Worm (Caenorhabditis elegans) whole organism, young adult: ENCODE results near the gene Y61A9LA.12.

ENCODE experiments used
- B0261.1 ChIP-seq: sonication (generic microtip); optimal IDR thresholded peaks from 2 replicates; lab custom pipeline; 2016; ENCODE audit warnings: mild to moderate bottlenecking, missing genetic modification characterization, moderate library complexity, missing compliant biosample characterization
- C17E4.6 ChIP-seq: fragments of 200-800 bp; sonication (Bioruptor generic); IDR thresholded peaks from 2 replicates; pipeline ENCODE4 v1.3.6; 2022; ENCODE audit warnings: missing genetic modification reagents, missing genetic modification characterization, missing compliant biosample characterization
- F52B5.7 ChIP-seq: sonication (generic microtip); optimal IDR thresholded peaks from 2 replicates; lab custom pipeline; 2016; ENCODE audit warnings: mild to moderate bottlenecking, missing genetic modification characterization, missing compliant biosample characterization
- F57C9.4 ChIP-seq: sonication (generic microtip); optimal IDR thresholded peaks from 2 replicates; lab custom pipeline; 2017; ENCODE audit warnings: mild to moderate bottlenecking, missing genetic modification characterization, missing compliant biosample characterization
- T26A5.8 ChIP-seq: sonication (generic microtip); optimal IDR thresholded peaks from 2 replicates; lab custom pipeline; 2016; ENCODE audit warnings: missing genetic modification characterization, missing compliant biosample characterization
- Y53F4B.3 ChIP-seq: fragments of 200-800 bp; sonication (Bioruptor generic); IDR thresholded peaks from 2 replicates; pipeline ENCODE4 v1.3.6; 2022; ENCODE audit warnings: missing genetic modification reagents, missing genetic modification characterization, missing compliant biosample characterization
- Y53G8AR.9 ChIP-seq: fragments of 200-800 bp; sonication (Bioruptor generic); conservative IDR thresholded peaks from 2 replicates; pipeline ENCODE4 v1.3.6; 2022; ENCODE audit warnings: missing genetic modification reagents, missing genetic modification characterization, missing compliant biosample characterization
- Y79H2A.3 ChIP-seq: fragments of 200-800 bp; sonication (Bioruptor generic); conservative IDR thresholded peaks from 2 replicates; pipeline ENCODE4 v1.3.6; 2022; ENCODE audit warnings: missing genetic modification reagents, missing genetic modification characterization, missing compliant biosample characterization
- aptf-2 ChIP-seq: fragments of 200-800 bp; sonication (Bioruptor generic); conservative IDR thresholded peaks from 2 replicates; pipeline ENCODE4 v1.3.6; 2022; ENCODE audit warnings: missing genetic modification reagents, missing genetic modification characterization, missing compliant biosample characterization
- aptf-3 ChIP-seq: fragments of 200-800 bp; sonication (Bioruptor generic); IDR thresholded peaks from 2 replicates; pipeline ENCODE4 v1.3.6; 2022; ENCODE audit warnings: missing genetic modification characterization, missing compliant biosample characterization
- athp-1 ChIP-seq: sonication (generic microtip); optimal IDR thresholded peaks from 2 replicates; lab custom pipeline; 2017; ENCODE audit warnings: mild to moderate bottlenecking, missing genetic modification characterization, missing compliant biosample characterization
- attf-5 ChIP-seq: fragments of 200-800 bp; sonication (Bioruptor generic); optimal IDR thresholded peaks from 2 replicates; lab custom pipeline; 2018; ENCODE audit warnings: mild to moderate bottlenecking, missing genetic modification characterization, missing compliant biosample characterization
- bed-2 ChIP-seq: fragments of 200-800 bp; sonication (Bioruptor generic); IDR thresholded peaks from 2 replicates; pipeline ENCODE4 v1.3.6; 2022; ENCODE audit warnings: missing genetic modification reagents, missing genetic modification characterization, missing compliant biosample characterization
- ceh-40 ChIP-seq: fragments of 200-800 bp; sonication (Bioruptor generic); IDR thresholded peaks from 2 replicates; pipeline ENCODE4 v1.3.6; 2022; ENCODE audit warnings: missing genetic modification characterization, missing compliant biosample characterization
- ceh-79 ChIP-seq: sonication (generic microtip); optimal IDR thresholded peaks from 2 replicates; lab custom pipeline; 2017; ENCODE audit warnings: mild to moderate bottlenecking, missing genetic modification characterization, missing compliant biosample characterization
- dpl-1 ChIP-seq: fragments of 150-350 bp; optimal IDR thresholded peaks from 2 replicates; lab custom pipeline; 2014; ENCODE audit warnings: missing biosample characterization, missing genetic modification reagents, missing genetic modification characterization
- egl-18 ChIP-seq: fragments of 200-800 bp; sonication (Bioruptor generic); IDR thresholded peaks from 2 replicates; pipeline ENCODE4 v1.3.6; 2022; ENCODE audit warnings: missing genetic modification reagents, missing genetic modification characterization, missing compliant biosample characterization
- egl-44 ChIP-seq: fragments of 200-800 bp; sonication (Bioruptor generic); IDR thresholded peaks from 2 replicates; pipeline ENCODE4 v1.3.6; 2022; ENCODE audit warnings: missing genetic modification reagents, missing genetic modification characterization, missing compliant biosample characterization
- ets-4 ChIP-seq: fragments of 200-800 bp; sonication (Bioruptor generic); optimal IDR thresholded peaks from 2 replicates; lab custom pipeline; 2018; ENCODE audit warnings: mild to moderate bottlenecking, missing genetic modification characterization, missing compliant biosample characterization
- hlh-26 ChIP-seq: fragments of 200-800 bp; sonication (Bioruptor generic); conservative IDR thresholded peaks from 2 replicates; pipeline ENCODE4 v1.3.6; 2022; ENCODE audit warnings: missing genetic modification reagents, missing genetic modification characterization, missing compliant biosample characterization
- hrde-1 ChIP-seq: sonication (generic microtip); optimal IDR thresholded peaks from 2 replicates; lab custom pipeline; 2016; ENCODE audit warnings: missing genetic modification characterization, mild to moderate bottlenecking, missing compliant biosample characterization, moderate library complexity, missing genotype, missing genetic modification reagents, borderline replicate concordance
- hsf-1 ChIP-seq: fragments of 200-800 bp; sonication (Bioruptor generic); IDR thresholded peaks from 2 replicates; pipeline ENCODE4 v1.3.6; 2022; ENCODE audit warnings: missing genetic modification reagents, missing genetic modification characterization, missing compliant biosample characterization
- lag-1 ChIP-seq: fragments of 200-800 bp; sonication (Bioruptor generic); IDR thresholded peaks from 2 replicates; pipeline ENCODE4 v1.3.6; 2022; ENCODE audit warnings: missing genetic modification reagents, missing genetic modification characterization, missing compliant biosample characterization
- lsl-1 ChIP-seq: fragments of 200-800 bp; sonication (Bioruptor generic); optimal IDR thresholded peaks from 2 replicates; lab custom pipeline; 2018; ENCODE audit warnings: mild to moderate bottlenecking, missing genetic modification characterization, moderate library complexity, missing compliant biosample characterization
- madf-10 ChIP-seq: sonication (generic microtip); optimal IDR thresholded peaks from 2 replicates; lab custom pipeline; 2016; ENCODE audit warnings: mild to moderate bottlenecking, missing genetic modification characterization, missing compliant biosample characterization
- madf-8 ChIP-seq: fragments of 200-800 bp; sonication (Bioruptor generic); conservative IDR thresholded peaks from 2 replicates; pipeline ENCODE4 v1.3.6; 2022; ENCODE audit warnings: missing genetic modification reagents, missing genetic modification characterization, missing compliant biosample characterization
- nfya-1 ChIP-seq: sonication (generic microtip); optimal IDR thresholded peaks from 2 replicates; lab custom pipeline; 2017; ENCODE audit warnings: antibody characterized with exemption, missing compliant biosample characterization, missing genetic modification characterization, borderline replicate concordance; ENCODE audit not compliant: insufficient read depth
- nfyb-1 ChIP-seq: fragments of 200-800 bp; sonication (Bioruptor generic); IDR thresholded peaks from 2 replicates; pipeline ENCODE4 v1.3.6; 2022; ENCODE audit warnings: missing genetic modification reagents, missing genetic modification characterization, missing compliant biosample characterization
- nhr-80 ChIP-seq: sonication (generic microtip); optimal IDR thresholded peaks from 2 replicates; lab custom pipeline; 2016; ENCODE audit warnings: missing genetic modification characterization, missing compliant biosample characterization
- nhr-90 ChIP-seq: sonication (generic microtip); optimal IDR thresholded peaks from 2 replicates; lab custom pipeline; 2016; ENCODE audit warnings: missing genotype, mild to moderate bottlenecking, missing genetic modification characterization, missing compliant biosample characterization
- pbrm-1 ChIP-seq: fragments of 200-800 bp; sonication (Bioruptor generic); IDR thresholded peaks from 2 replicates; pipeline ENCODE4 v1.3.6; 2022; ENCODE audit warnings: missing genetic modification reagents, missing genetic modification characterization, missing compliant biosample characterization
- sdz-38 ChIP-seq: sonication (generic microtip); optimal IDR thresholded peaks from 2 replicates; lab custom pipeline; 2016; ENCODE audit warnings: missing genotype, missing genetic modification characterization, missing compliant biosample characterization
- sea-2 ChIP-seq: fragments of 200-800 bp; sonication (Bioruptor generic); IDR thresholded peaks from 2 replicates; pipeline ENCODE4 v1.3.6; 2022; ENCODE audit warnings: missing genetic modification characterization, missing compliant biosample characterization
- snpc-4 ChIP-seq, 5 experiments: fragments of 150-350 bp in 1 of 5; sonication (generic microtip) in 4 of 5; optimal IDR thresholded peaks; 2 replicates each; lab custom pipeline; 2014 to 2018; ENCODE audit warnings: missing genetic modification characterization in 5 of 5, missing biosample characterization in 3 of 5, antibody characterized with exemption in 2 of 5, mild to moderate bottlenecking in 2 of 5, missing compliant biosample characterization in 2 of 5, missing genotype in 2 of 5, moderate library complexity in 2 of 5, missing genetic modification reagents in 1 of 5
- somi-1 ChIP-seq: fragments of 200-800 bp; sonication (Bioruptor generic); optimal IDR thresholded peaks from 2 replicates; lab custom pipeline; 2018; ENCODE audit warnings: mild to moderate bottlenecking, missing genetic modification characterization, missing compliant biosample characterization
- tbp1 ChIP-seq: fragments of 200-800 bp; sonication (Bioruptor generic); optimal IDR thresholded peaks from 2 replicates; lab custom pipeline; 2018; ENCODE audit warnings: mild to moderate bottlenecking, missing genetic modification characterization, missing compliant biosample characterization
- unc-130 ChIP-seq: sonication (generic microtip); optimal IDR thresholded peaks from 2 replicates; lab custom pipeline; 2016; ENCODE audit warnings: missing genetic modification reagents, missing genetic modification characterization, missing compliant biosample characterization
- unc-62 ChIP-seq: fragments of 150-350 bp; optimal IDR thresholded peaks from 2 replicates; lab custom pipeline; 2014; ENCODE audit warnings: missing biosample characterization, missing genetic modification reagents, missing genetic modification characterization
- ztf-6 ChIP-seq: fragments of 200-800 bp; sonication (Bioruptor generic); IDR thresholded peaks from 2 replicates; pipeline ENCODE4 v1.3.6; 2022; ENCODE audit warnings: missing genetic modification reagents, missing genetic modification characterization, missing compliant biosample characterization

Gene Y61A9LA.12

DNA sequence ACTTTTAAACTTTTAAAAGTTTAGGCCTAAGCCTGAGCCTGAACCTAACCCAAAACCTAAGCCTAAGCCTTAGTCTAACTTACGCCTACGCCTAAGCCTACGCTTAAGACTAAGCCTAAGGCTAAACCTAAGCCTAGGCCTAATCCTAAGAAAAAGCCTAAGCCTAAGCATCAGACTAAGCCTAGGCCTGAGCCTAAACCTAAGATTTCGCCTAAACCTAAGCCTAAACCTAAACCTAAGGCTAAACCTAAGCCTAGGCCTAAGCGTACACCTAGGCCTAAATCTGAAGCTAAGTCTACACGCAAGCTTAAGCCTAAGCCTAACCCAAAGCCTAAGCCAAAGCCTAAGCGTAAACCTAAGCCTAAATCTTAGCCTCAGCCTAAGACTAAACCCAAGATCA, 43.3 kb upstream of the Y61A9LA.12 start:
- TF ChIP-seq Y53F4B.3: no peak
- 0 out of 2 replicates have a peak, but pooled peaks have one; percentile 16 for TF ChIP-seq nfyb-1 (GFP tag; lab: Robert Waterston, UW)
- TF ChIP-seq hrde-1: no peak
- TF ChIP-seq nhr-80 (tag; lab: Kevin White, UChicago): no peak
- TF ChIP-seq lag-1 (GFP tag; lab: Robert Waterston, UW): no peak
- TF ChIP-seq hsf-1 (GFP tag; lab: Robert Waterston, UW): no peak
- no peak for TF ChIP-seq aptf-3

DNA sequence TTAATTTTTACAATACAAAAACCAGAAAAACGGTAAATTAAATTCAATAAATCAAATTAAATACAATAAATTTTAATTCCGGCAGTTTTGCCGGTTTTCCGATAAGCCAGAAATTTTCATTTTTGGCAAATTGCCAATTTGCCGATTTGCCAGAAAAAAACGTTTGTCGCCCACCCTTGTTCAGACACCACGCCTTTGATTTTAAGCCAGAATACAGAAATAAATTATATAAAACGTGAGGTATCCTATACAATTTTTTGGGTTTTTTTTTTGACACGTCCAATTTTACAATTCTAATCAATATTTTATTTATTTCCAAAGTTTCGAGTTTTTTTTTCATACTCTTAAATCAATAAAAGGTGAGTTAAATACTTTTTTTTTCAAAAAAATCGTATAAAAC, 40.9 kb upstream of the Y61A9LA.12 start, which contains the start of gene T28F12.1:
T28F12.1 (plus strand) TSS at position 301 of the 400 bp plus-strand sequence.
- TF ChIP-seq sea-2 (GFP tag; lab: Robert Waterston, UW) (no peak), Y79H2A.3 (GFP tag; lab: Robert Waterston, UW) (no peak), T26A5.8 (tag; lab: Kevin White, UChicago) (no peak), nhr-90 (tag; lab: Kevin White, UChicago) (no peak), B0261.1 (tag; lab: Kevin White, UChicago) (no peak), F52B5.7 (tag; lab: Kevin White, UChicago) (no peak), bed-2 (no peak), lsl-1 (no peak), C17E4.6 (no peak), tbp1 (GFP tag; lab: Kevin White, UChicago) (no peak), ets-4 (GFP tag; lab: Kevin White, UChicago) (no peak)

DNA sequence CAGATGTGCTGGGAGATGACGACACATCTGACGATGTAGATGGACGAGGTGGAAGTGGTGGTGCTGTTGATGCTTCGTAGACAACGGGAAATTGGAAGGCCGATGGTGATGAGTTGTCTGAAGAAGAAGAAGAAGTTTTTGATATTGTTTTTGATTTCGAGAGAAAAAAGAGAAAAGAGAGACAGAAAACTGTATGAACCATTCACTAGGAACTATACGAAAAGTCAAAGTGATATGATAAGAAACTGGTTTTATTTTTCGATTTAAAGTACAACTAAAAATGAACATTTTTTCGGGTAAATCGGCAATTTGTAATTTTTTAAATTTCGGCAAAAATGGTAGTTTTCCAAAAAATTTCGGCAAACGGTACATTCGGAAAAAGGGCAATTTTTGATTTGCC, 35.0 kb upstream of the Y61A9LA.12 start:
- TF ChIP-seq nfya-1: no peak
- no peak for TF ChIP-seq pbrm-1
- TF ChIP-seq athp-1 (tag; lab: Kevin White, UChicago): no peak
- no peak for TF ChIP-seq egl-18 (GFP tag; lab: Robert Waterston, UW)
- TF ChIP-seq Y53G8AR.9 (GFP tag; lab: Robert Waterston, UW): no peak
- no peak for TF ChIP-seq somi-1 (GFP tag; lab: Kevin White, UChicago)
- TF ChIP-seq madf-10 (tag; lab: Kevin White, UChicago): no peak
- TF ChIP-seq ceh-40 (GFP tag; lab: Robert Waterston, UW): no peak
- no peak for TF ChIP-seq hlh-26 (GFP tag; lab: Robert Waterston, UW)
- no peak for TF ChIP-seq ztf-6 (GFP tag; lab: Robert Waterston, UW)
- TF ChIP-seq B0261.1 (tag; lab: Kevin White, UChicago): no peak
- TF ChIP-seq F57C9.4 (tag; lab: Kevin White, UChicago): no peak
- TF ChIP-seq madf-8 (GFP tag; lab: Robert Waterston, UW): no peak
- TF ChIP-seq snpc-4 (GFP tag; optimal IDR thresholded peaks at IDR 0.05; lab: Kevin White, UChicago): no peak
- no peak for TF ChIP-seq snpc-4 (tag; optimal IDR thresholded peaks at IDR 0.05; lab: Kevin White, UChicago)
- no peak for TF ChIP-seq unc-62 (GFP tag; lab: Kevin White, UChicago)

DNA sequence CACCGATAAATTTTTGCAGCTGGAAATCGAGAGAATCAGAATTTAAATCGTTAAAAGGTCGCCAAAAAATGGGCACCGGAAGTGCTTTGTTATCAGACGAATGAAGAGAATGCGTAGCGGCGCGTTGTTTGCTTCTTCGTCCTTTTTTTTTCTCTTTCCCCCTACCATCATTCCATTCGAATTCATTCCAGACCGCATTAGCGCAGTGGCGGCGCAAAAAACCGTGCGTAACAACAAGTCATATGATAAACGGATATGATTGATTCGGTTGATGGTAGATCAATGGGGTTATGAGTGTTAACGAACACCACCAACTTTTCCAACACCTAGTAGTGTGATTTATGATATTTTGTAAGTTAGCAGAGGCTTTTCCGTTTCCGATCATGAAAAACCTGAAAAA, 30.4 kb upstream of the Y61A9LA.12 start:
- TF ChIP-seq nhr-90 (tag; lab: Kevin White, UChicago) (no peak), egl-44 (GFP tag; lab: Robert Waterston, UW) (no peak), aptf-2 (GFP tag; lab: Robert Waterston, UW) (no peak), ceh-79 (tag; lab: Kevin White, UChicago) (no peak), sdz-38 (tag; lab: Kevin White, UChicago) (no peak), unc-130 (GFP tag; lab: Kevin White, UChicago) (no peak), snpc-4 (GFP tag; optimal IDR thresholded peaks at IDR 0.05; lab: Kevin White, UChicago) (no peak), snpc-4 (tag; optimal IDR thresholded peaks at IDR 0.05; lab: Kevin White, UChicago) (no peak), dpl-1 (no peak), attf-5 (GFP tag; lab: Kevin White, UChicago) (no peak)
- TF ChIP-seq, all 124 proteins: peak for 0
